Worm (Caenorhabditis elegans) whole organism, late embryonic: ENCODE results near the gene ctsa-1.2.

Experiments used
- ama-1 ChIP-seq: fragments of 150-350 bp; optimal IDR thresholded peaks from 2 replicates; lab custom pipeline; 2014
- nfya-1 ChIP-seq: sonication (generic microtip); optimal IDR thresholded peaks from 2 replicates; lab custom pipeline; 2017; ENCODE audit warnings: missing genetic modification characterization, mild to moderate bottlenecking, missing compliant biosample characterization, antibody characterized with exemption, moderate library complexity

DNA sequence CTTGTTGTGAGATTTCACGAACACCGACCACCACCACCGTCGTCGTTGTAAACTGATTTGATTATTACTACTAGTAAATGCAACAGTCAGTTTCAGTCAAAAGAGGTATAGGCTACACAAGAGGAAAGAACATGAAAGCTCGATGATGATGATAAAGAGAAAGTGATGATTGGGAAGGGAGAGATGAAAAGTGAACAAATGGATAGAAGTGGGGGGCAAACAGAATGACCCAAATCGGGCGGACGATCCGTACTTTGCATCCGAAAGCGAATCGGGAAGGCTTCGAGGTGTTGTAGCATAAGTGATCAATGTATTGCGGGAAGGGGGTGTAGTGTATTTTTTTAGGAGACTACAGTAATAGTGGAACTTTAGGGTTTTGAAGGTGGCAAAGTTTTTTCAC, 28.4 kb upstream of the ctsa-1.2 start:
- TF ChIP-seq nfya-1 (tag; lab: Kevin White, UChicago) (no peak), ama-1 (no peak)
